Worm (Caenorhabditis elegans): ENCODE data around the gene R05H5.3.
"Not testable (repeated sequence)": the region's sequence is repeated elsewhere in the genome, so short reads cannot be mapped to it uniquely, and the experiment has no call there.

Gene R05H5.3

ce11 chrII:10247154-10247553, 49.7 kb downstream of the R05H5.3 start:
- TF ChIP-seq nhr-12 (tag; optimal IDR thresholded peaks at IDR 0.05) (no peak), sea-2 (GFP tag; optimal IDR thresholded peaks at IDR 0.05) (no peak), nhr-67 (tag; optimal IDR thresholded peaks at IDR 0.05) (no peak)

DNA sequence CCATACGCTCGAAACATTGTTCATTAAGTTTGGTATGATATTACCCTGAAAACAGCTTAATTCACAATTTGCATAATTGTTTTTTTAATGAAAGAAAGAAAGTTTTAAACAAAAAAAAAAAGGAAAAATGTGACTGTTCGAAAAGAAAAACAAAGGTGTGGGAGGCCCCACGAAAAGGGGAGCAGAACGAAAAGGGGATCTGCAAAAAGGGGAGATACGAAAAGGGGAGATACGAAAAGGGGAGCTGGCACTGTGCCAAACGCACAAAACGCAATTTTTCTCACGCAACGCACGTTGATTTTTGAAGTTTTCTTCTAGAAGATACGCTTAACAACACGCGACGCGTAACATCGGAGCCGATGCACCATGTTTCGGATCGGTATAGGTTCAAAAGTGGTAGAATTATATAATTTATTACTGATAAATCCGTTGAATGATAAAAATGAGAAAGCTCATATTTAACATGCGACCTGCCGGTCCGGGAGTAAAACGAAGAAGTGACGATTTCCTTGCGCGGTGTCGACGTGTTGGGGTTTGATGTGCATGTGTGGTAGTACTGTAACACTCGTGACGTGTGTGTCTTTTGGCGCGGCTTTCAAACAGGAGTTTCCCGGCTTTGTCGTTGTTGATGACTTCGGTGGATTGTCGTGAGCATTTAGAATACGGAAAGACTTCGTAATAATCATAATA, 50.3 kb downstream of the R05H5.3 start, which contains the start of gene nrde-2:
TSS of gene nrde-2 (minus strand) at position 45 of the 690 bp plus-strand sequence.
- TF ChIP-seq ZK546.5, eor-1, lin-39 (tag; optimal IDR thresholded peaks at IDR 0.05): not testable (repeated sequence)
